Worm (Caenorhabditis elegans) whole organism, young adult: ENCODE results near the gene str-97.

Source experiments
- B0019.2 ChIP-seq: fragments of 200-800 bp; sonication (Bioruptor generic); conservative IDR thresholded peaks from 2 replicates; pipeline ENCODE4 v1.3.6; 2022; ENCODE audit warnings: missing genetic modification reagents, missing genetic modification characterization, missing compliant biosample characterization
- B0261.1 ChIP-seq: sonication (generic microtip); optimal IDR thresholded peaks from 2 replicates; lab custom pipeline; 2016; ENCODE audit warnings: mild to moderate bottlenecking, missing genetic modification characterization, moderate library complexity, missing compliant biosample characterization
- C17E4.6 ChIP-seq: fragments of 200-800 bp; sonication (Bioruptor generic); IDR thresholded peaks from 2 replicates; pipeline ENCODE4 v1.3.6; 2022; ENCODE audit warnings: missing genetic modification reagents, missing genetic modification characterization, missing compliant biosample characterization
- D2030.7 ChIP-seq: fragments of 200-800 bp; sonication (Bioruptor generic); IDR thresholded peaks from 2 replicates; pipeline ENCODE4 v1.3.6; 2022; ENCODE audit warnings: missing genetic modification reagents, missing genetic modification characterization, missing compliant biosample characterization
- F10E7.11 ChIP-seq: sonication (generic microtip); optimal IDR thresholded peaks from 2 replicates; lab custom pipeline; 2017; ENCODE audit warnings: mild to moderate bottlenecking, missing genetic modification characterization, moderate library complexity, missing compliant biosample characterization
- F52B5.7 ChIP-seq: sonication (generic microtip); optimal IDR thresholded peaks from 2 replicates; lab custom pipeline; 2016; ENCODE audit warnings: mild to moderate bottlenecking, missing genetic modification characterization, missing compliant biosample characterization
- K12H6.12 ChIP-seq: fragments of 200-800 bp; sonication (Bioruptor generic); optimal IDR thresholded peaks from 2 replicates; lab custom pipeline; 2018; ENCODE audit warnings: mild to moderate bottlenecking, missing genetic modification characterization, missing compliant biosample characterization
- T07F8.4 ChIP-seq: sonication (generic microtip); optimal IDR thresholded peaks from 2 replicates; lab custom pipeline; 2016; ENCODE audit warnings: mild to moderate bottlenecking, missing genetic modification characterization, moderate library complexity, missing compliant biosample characterization
- T26A5.8 ChIP-seq: sonication (generic microtip); optimal IDR thresholded peaks from 2 replicates; lab custom pipeline; 2016; ENCODE audit warnings: missing genetic modification characterization, missing compliant biosample characterization
- Y56A3A.18 ChIP-seq: fragments of 200-800 bp; sonication (Bioruptor generic); IDR thresholded peaks from 2 replicates; pipeline ENCODE4 v1.3.6; 2022; ENCODE audit warnings: missing genetic modification reagents, missing genetic modification characterization, missing compliant biosample characterization
- Y67H2A.10 ChIP-seq: fragments of 200-800 bp; sonication (Bioruptor generic); conservative IDR thresholded peaks from 2 replicates; pipeline ENCODE4 v1.3.6; 2022; ENCODE audit warnings: missing genetic modification reagents, missing genetic modification characterization, missing compliant biosample characterization
- Y79H2A.3 ChIP-seq: fragments of 200-800 bp; sonication (Bioruptor generic); conservative IDR thresholded peaks from 2 replicates; pipeline ENCODE4 v1.3.6; 2022; ENCODE audit warnings: missing genetic modification reagents, missing genetic modification characterization, missing compliant biosample characterization
- aptf-2 ChIP-seq: fragments of 200-800 bp; sonication (Bioruptor generic); conservative IDR thresholded peaks from 2 replicates; pipeline ENCODE4 v1.3.6; 2022; ENCODE audit warnings: missing genetic modification reagents, missing genetic modification characterization, missing compliant biosample characterization
- atf-7 ChIP-seq: sonication (generic microtip); optimal IDR thresholded peaks from 2 replicates; lab custom pipeline; 2017; ENCODE audit warnings: mild to moderate bottlenecking, missing genetic modification characterization, missing compliant biosample characterization
- athp-1 ChIP-seq: sonication (generic microtip); optimal IDR thresholded peaks from 2 replicates; lab custom pipeline; 2017; ENCODE audit warnings: mild to moderate bottlenecking, missing genetic modification characterization, missing compliant biosample characterization
- bed-2 ChIP-seq: fragments of 200-800 bp; sonication (Bioruptor generic); IDR thresholded peaks from 2 replicates; pipeline ENCODE4 v1.3.6; 2022; ENCODE audit warnings: missing genetic modification reagents, missing genetic modification characterization, missing compliant biosample characterization
- cebp-1 ChIP-seq, 2 experiments: fragments of 200-800 bp in 1 of 2; sonication (Bioruptor generic) in 1 of 2; sonication (generic microtip) in 1 of 2; IDR thresholded peaks in 1 of 2; optimal IDR thresholded peaks in 1 of 2; 2 replicates each; pipeline versions ENCODE4 v1.3.6 to Lab custom; 2017 to 2022; ENCODE audit warnings: missing compliant biosample characterization in 2 of 2, missing genetic modification characterization in 2 of 2, mild to moderate bottlenecking in 1 of 2, missing genetic modification reagents in 1 of 2, moderate library complexity in 1 of 2
- cebp-2 ChIP-seq: fragments of 200-800 bp; sonication (Bioruptor generic); IDR thresholded peaks from 2 replicates; pipeline ENCODE4 v1.3.6; 2022; ENCODE audit warnings: missing genetic modification characterization, missing compliant biosample characterization
- ceh-100 ChIP-seq: fragments of 200-800 bp; sonication (Bioruptor generic); IDR thresholded peaks from 2 replicates; pipeline ENCODE4 v1.3.6; 2022; ENCODE audit warnings: missing genetic modification reagents, missing genetic modification characterization, missing compliant biosample characterization
- ceh-27 ChIP-seq: fragments of 200-800 bp; sonication (Bioruptor generic); optimal IDR thresholded peaks from 2 replicates; lab custom pipeline; 2018; ENCODE audit warnings: mild to moderate bottlenecking, missing genetic modification characterization, moderate library complexity, missing compliant biosample characterization
- ceh-58 ChIP-seq: fragments of 200-800 bp; sonication (Bioruptor generic); IDR thresholded peaks from 2 replicates; pipeline ENCODE4 v1.3.6; 2022; ENCODE audit warnings: missing genetic modification characterization, missing compliant biosample characterization
- chd-7 ChIP-seq: sonication (generic microtip); optimal IDR thresholded peaks from 2 replicates; lab custom pipeline; 2016; ENCODE audit warnings: mild to moderate bottlenecking, missing genetic modification characterization, moderate library complexity, missing compliant biosample characterization
- die-1 ChIP-seq: sonication (generic microtip); optimal IDR thresholded peaks from 2 replicates; lab custom pipeline; 2016; ENCODE audit warnings: missing genotype, mild to moderate bottlenecking, missing genetic modification characterization, missing compliant biosample characterization
- dox-1 ChIP-seq: fragments of 200-800 bp; sonication (Bioruptor generic); IDR thresholded peaks from 2 replicates; pipeline ENCODE4 v1.3.6; 2022; ENCODE audit warnings: missing genetic modification reagents, missing genetic modification characterization, missing compliant biosample characterization
- egl-44 ChIP-seq: fragments of 200-800 bp; sonication (Bioruptor generic); IDR thresholded peaks from 2 replicates; pipeline ENCODE4 v1.3.6; 2022; ENCODE audit warnings: missing genetic modification reagents, missing genetic modification characterization, missing compliant biosample characterization
- egrh-3 ChIP-seq: fragments of 200-800 bp; sonication (Bioruptor generic); IDR thresholded peaks from 2 replicates; pipeline ENCODE4 v1.3.6; 2022; ENCODE audit warnings: missing genetic modification reagents, missing genetic modification characterization, missing compliant biosample characterization
- hsf-1 ChIP-seq: fragments of 200-800 bp; sonication (Bioruptor generic); IDR thresholded peaks from 2 replicates; pipeline ENCODE4 v1.3.6; 2022; ENCODE audit warnings: missing genetic modification reagents, missing genetic modification characterization, missing compliant biosample characterization
- let-607 ChIP-seq, 2 experiments: fragments of 200-800 bp in 1 of 2; sonication (Bioruptor generic) in 1 of 2; sonication (generic microtip) in 1 of 2; optimal IDR thresholded peaks; 2 replicates each; lab custom pipeline; 2016 to 2018; ENCODE audit warnings: mild to moderate bottlenecking in 2 of 2, missing compliant biosample characterization in 2 of 2, missing genetic modification characterization in 2 of 2, moderate library complexity in 2 of 2, missing genotype in 1 of 2
- lsl-1 ChIP-seq: fragments of 200-800 bp; sonication (Bioruptor generic); optimal IDR thresholded peaks from 2 replicates; lab custom pipeline; 2018; ENCODE audit warnings: mild to moderate bottlenecking, missing genetic modification characterization, moderate library complexity, missing compliant biosample characterization
- madf-3 ChIP-seq: fragments of 200-800 bp; sonication (Bioruptor generic); IDR thresholded peaks from 2 replicates; pipeline ENCODE4 v1.3.6; 2022; ENCODE audit warnings: missing genetic modification reagents, missing genetic modification characterization, missing compliant biosample characterization
- madf-8 ChIP-seq: fragments of 200-800 bp; sonication (Bioruptor generic); conservative IDR thresholded peaks from 2 replicates; pipeline ENCODE4 v1.3.6; 2022; ENCODE audit warnings: missing genetic modification reagents, missing genetic modification characterization, missing compliant biosample characterization
- mes-4 ChIP-seq: sonication (generic microtip); optimal IDR thresholded peaks from 2 replicates; lab custom pipeline; 2016; ENCODE audit warnings: missing genotype, missing genetic modification characterization, missing compliant biosample characterization
- nhr-120 ChIP-seq: fragments of 200-800 bp; sonication (Bioruptor generic); IDR thresholded peaks from 2 replicates; pipeline ENCODE4 v1.3.6; 2022; ENCODE audit warnings: missing genetic modification characterization, missing compliant biosample characterization
- pbrm-1 ChIP-seq: fragments of 200-800 bp; sonication (Bioruptor generic); IDR thresholded peaks from 2 replicates; pipeline ENCODE4 v1.3.6; 2022; ENCODE audit warnings: missing genetic modification reagents, missing genetic modification characterization, missing compliant biosample characterization
- pha-4 ChIP-seq: fragments of 150-350 bp; sonication (generic microtip); optimal IDR thresholded peaks from 2 replicates; lab custom pipeline; 2014; ENCODE audit warnings: missing biosample characterization, missing genetic modification reagents, missing genetic modification characterization
- rcor-1 ChIP-seq: fragments of 200-800 bp; sonication (Bioruptor generic); IDR thresholded peaks from 2 replicates; pipeline ENCODE4 v1.3.6; 2022; ENCODE audit warnings: missing genetic modification reagents, missing genetic modification characterization, missing compliant biosample characterization
- repo-1 ChIP-seq: sonication (generic microtip); optimal IDR thresholded peaks from 2 replicates; lab custom pipeline; 2017; ENCODE audit warnings: mild to moderate bottlenecking, missing genetic modification characterization, missing compliant biosample characterization
- sdz-38 ChIP-seq: sonication (generic microtip); optimal IDR thresholded peaks from 2 replicates; lab custom pipeline; 2016; ENCODE audit warnings: missing genotype, missing genetic modification characterization, missing compliant biosample characterization
- sea-2 ChIP-seq: fragments of 200-800 bp; sonication (Bioruptor generic); IDR thresholded peaks from 2 replicates; pipeline ENCODE4 v1.3.6; 2022; ENCODE audit warnings: missing genetic modification characterization, missing compliant biosample characterization
- snpc-1.1 ChIP-seq: sonication (generic microtip); optimal IDR thresholded peaks from 2 replicates; lab custom pipeline; 2017; ENCODE audit warnings: missing genetic modification characterization, mild to moderate bottlenecking, missing compliant biosample characterization, antibody characterized with exemption, moderate library complexity, missing genotype, missing genetic modification reagents; ENCODE audit not compliant: insufficient read depth
- somi-1 ChIP-seq: fragments of 200-800 bp; sonication (Bioruptor generic); optimal IDR thresholded peaks from 2 replicates; lab custom pipeline; 2018; ENCODE audit warnings: mild to moderate bottlenecking, missing genetic modification characterization, missing compliant biosample characterization
- xnd-1 ChIP-seq: sonication (generic microtip); optimal IDR thresholded peaks from 2 replicates; lab custom pipeline; 2016; ENCODE audit warnings: missing genotype, missing genetic modification reagents, missing genetic modification characterization, missing compliant biosample characterization
- ztf-3 ChIP-seq: fragments of 200-800 bp; sonication (Bioruptor generic); optimal IDR thresholded peaks from 2 replicates; lab custom pipeline; 2018; ENCODE audit warnings: mild to moderate bottlenecking, missing genetic modification characterization, missing compliant biosample characterization

Gene str-97

ce11 chrV:16155111-16155510 is at the start of gene str-97:
Gene str-97 (minus strand): TSS chrV:16155211.
- TF ChIP-seq B0261.1 (tag; lab: Kevin White, UChicago) (no peak), T26A5.8 (tag; lab: Kevin White, UChicago) (no peak), ceh-27 (GFP tag; lab: Kevin White, UChicago) (no peak), ztf-3 (GFP tag; lab: Kevin White, UChicago) (no peak), rcor-1 (GFP tag; lab: Robert Waterston, UW) (no peak), atf-7 (tag; lab: Kevin White, UChicago) (no peak), die-1 (no peak), snpc-1.1 (no peak), madf-8 (GFP tag; lab: Robert Waterston, UW) (no peak), sea-2 (GFP tag; lab: Robert Waterston, UW) (no peak), madf-3 (GFP tag; lab: Robert Waterston, UW) (no peak), pha-4 (tag; lab: Kevin White, UChicago) (no peak), hsf-1 (GFP tag; lab: Robert Waterston, UW) (no peak), repo-1 (tag; lab: Kevin White, UChicago) (no peak), Y79H2A.3 (GFP tag; lab: Robert Waterston, UW) (no peak), chd-7 (tag; lab: Kevin White, UChicago) (no peak)

DNA sequence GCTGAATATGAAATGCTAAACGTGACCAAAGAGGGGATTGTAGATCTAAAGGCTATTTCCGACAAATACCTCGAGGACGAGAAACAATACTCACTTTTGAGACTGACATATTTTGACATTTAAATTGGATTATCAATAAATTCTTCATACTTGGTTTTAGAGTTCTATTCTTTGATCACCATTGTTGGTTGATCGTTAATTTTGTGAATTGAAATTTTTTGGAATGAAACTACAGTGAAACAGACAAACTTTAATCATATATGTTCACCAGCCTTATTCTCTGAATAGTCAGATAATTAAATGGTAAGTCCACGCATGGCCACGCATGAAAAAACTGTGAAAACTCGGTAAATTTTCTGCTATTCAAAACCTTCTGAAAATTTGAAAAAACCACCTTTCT is 47.6 kb upstream of the str-97 start, which contains the start of gene F11A5.18:
TSS of gene F11A5.18 (plus strand) at position 301 of the 400 bp plus-strand sequence.
- TF ChIP-seq bed-2 (GFP tag; lab: Robert Waterston, UW) (no peak), F10E7.11 (tag; lab: Kevin White, UChicago) (no peak), snpc-1.1 (no peak), B0019.2 (no peak), mes-4 (tag; lab: Kevin White, UChicago) (no peak), lsl-1 (no peak), egrh-3 (GFP tag; lab: Robert Waterston, UW) (no peak), somi-1 (GFP tag; lab: Kevin White, UChicago) (no peak), ceh-58 (no peak), ceh-100 (no peak), xnd-1 (no peak), egl-44 (GFP tag; lab: Robert Waterston, UW) (no peak), sdz-38 (tag; lab: Kevin White, UChicago) (no peak), nhr-120 (no peak), cebp-2 (GFP tag; lab: Robert Waterston, UW) (no peak), D2030.7 (no peak), F52B5.7 (tag; lab: Kevin White, UChicago) (no peak), athp-1 (tag; lab: Kevin White, UChicago) (no peak), T07F8.4 (tag; lab: Kevin White, UChicago) (no peak)

- no peak for TF ChIP-seq T26A5.8 (tag; lab: Kevin White, UChicago)
- TF ChIP-seq dox-1 = no peak
- no peak for TF ChIP-seq ztf-3 (GFP tag; lab: Kevin White, UChicago)
- no peak for TF ChIP-seq K12H6.12 (tag; lab: Kevin White, UChicago)
- TF ChIP-seq C17E4.6 (GFP tag; lab: Robert Waterston, UW) = no peak
- no peak for TF ChIP-seq Y56A3A.18
- TF ChIP-seq aptf-2 (GFP tag; lab: Robert Waterston, UW) = no peak
- no peak for TF ChIP-seq cebp-1 (GFP tag; IDR thresholded peaks at IDR 0.05; lab: Robert Waterston, UW)
- TF ChIP-seq cebp-1 (tag; optimal IDR thresholded peaks at IDR 0.05; lab: Kevin White, UChicago) = no peak
- no peak for TF ChIP-seq let-607 (tag; optimal IDR thresholded peaks at IDR 0.05; lab: Kevin White, UChicago)
- TF ChIP-seq Y67H2A.10 (GFP tag; lab: Robert Waterston, UW) = no peak
- TF ChIP-seq rcor-1 (GFP tag; lab: Robert Waterston, UW) = no peak
- no peak for TF ChIP-seq pbrm-1 (GFP tag; lab: Robert Waterston, UW)
These were observed 46.7 kb upstream of the str-97 start, which contains the start of gene F11A5.17 for ce11 chrV:16201730-16202129. Gene F11A5.17 (plus strand): TSS chrV:16202030.
